Worm (Caenorhabditis elegans) whole organism, late embryonic: ENCODE results near the gene aex-3.

Experiments
- C38D4.7 ChIP-seq: fragments of 200-800 bp; sonication (Bioruptor generic); optimal IDR thresholded peaks from 2 replicates; lab custom pipeline; 2018; ENCODE audit warnings: mild to moderate bottlenecking, missing genetic modification characterization, moderate library complexity, missing compliant biosample characterization
- K02D7.2 ChIP-seq: sonication (generic microtip); optimal IDR thresholded peaks from 2 replicates; lab custom pipeline; 2017; ENCODE audit warnings: mild to moderate bottlenecking, missing genetic modification characterization, missing compliant biosample characterization
- K09A11.1 ChIP-seq: sonication (generic microtip); optimal IDR thresholded peaks from 2 replicates; lab custom pipeline; 2017; ENCODE audit warnings: antibody characterized with exemption, mild to moderate bottlenecking, missing genetic modification characterization, missing compliant biosample characterization; ENCODE audit not compliant: insufficient read depth
- Y22D7AL.16 ChIP-seq: sonication (generic microtip); optimal IDR thresholded peaks from 2 replicates; lab custom pipeline; 2016; ENCODE audit warnings: missing genetic modification characterization, missing compliant biosample characterization
- ama-1 ChIP-seq: fragments of 150-350 bp; optimal IDR thresholded peaks from 2 replicates; lab custom pipeline; 2014
- ceh-18 ChIP-seq: sonication (generic microtip); optimal IDR thresholded peaks from 2 replicates; lab custom pipeline; 2016; ENCODE audit warnings: missing genetic modification characterization, missing compliant biosample characterization
- ceh-2 ChIP-seq: sonication (generic microtip); optimal IDR thresholded peaks from 2 replicates; lab custom pipeline; 2016; ENCODE audit warnings: missing genotype, missing genetic modification characterization, missing compliant biosample characterization
- ceh-22 ChIP-seq: sonication (generic microtip); optimal IDR thresholded peaks from 2 replicates; lab custom pipeline; 2017; ENCODE audit warnings: missing biosample characterization, missing genetic modification characterization
- ceh-24 ChIP-seq: sonication (generic microtip); optimal IDR thresholded peaks from 2 replicates; lab custom pipeline; 2016; ENCODE audit warnings: mild to moderate bottlenecking, missing genetic modification characterization, missing compliant biosample characterization
- ceh-31 ChIP-seq: sonication (generic microtip); optimal IDR thresholded peaks from 2 replicates; lab custom pipeline; 2016; ENCODE audit warnings: missing genetic modification characterization, missing compliant biosample characterization
- ceh-45 ChIP-seq: fragments of 200-800 bp; sonication (Bioruptor generic); IDR thresholded peaks from 2 replicates; pipeline ENCODE4 v1.3.6; 2022; ENCODE audit warnings: missing genetic modification reagents, missing genetic modification characterization, missing compliant biosample characterization
- ceh-48 ChIP-seq: sonication (generic microtip); optimal IDR thresholded peaks from 2 replicates; lab custom pipeline; 2016; ENCODE audit warnings: missing genetic modification characterization, inconsistent platforms, missing compliant biosample characterization
- ceh-9 ChIP-seq: sonication (generic microtip); optimal IDR thresholded peaks from 2 replicates; lab custom pipeline; 2016; ENCODE audit warnings: mild to moderate bottlenecking, missing genetic modification characterization, inconsistent platforms, missing compliant biosample characterization
- dmd-4 ChIP-seq: sonication (generic microtip); optimal IDR thresholded peaks from 2 replicates; lab custom pipeline; 2016; ENCODE audit warnings: borderline replicate concordance, missing genetic modification characterization, missing compliant biosample characterization
- ets-4 ChIP-seq: sonication (generic microtip); optimal IDR thresholded peaks from 2 replicates; lab custom pipeline; 2016; ENCODE audit warnings: missing genetic modification characterization, missing compliant biosample characterization
- eyg-1 ChIP-seq: sonication (generic microtip); optimal IDR thresholded peaks from 2 replicates; lab custom pipeline; 2016; ENCODE audit warnings: missing genotype, missing genetic modification characterization, missing compliant biosample characterization
- fkh-6 ChIP-seq: sonication (generic microtip); optimal IDR thresholded peaks from 2 replicates; lab custom pipeline; 2016; ENCODE audit warnings: missing genetic modification characterization, missing compliant biosample characterization
- gmeb-2 ChIP-seq: sonication (generic microtip); optimal IDR thresholded peaks from 2 replicates; lab custom pipeline; 2016; ENCODE audit warnings: missing genetic modification characterization, inconsistent platforms, missing compliant biosample characterization
- hlh-13 ChIP-seq: fragments of 200-800 bp; sonication (Bioruptor generic); optimal IDR thresholded peaks from 2 replicates; lab custom pipeline; 2018; ENCODE audit warnings: mild to moderate bottlenecking, missing genetic modification characterization, missing compliant biosample characterization
- hlh-15 ChIP-seq: sonication (generic microtip); optimal IDR thresholded peaks from 2 replicates; lab custom pipeline; 2016; ENCODE audit warnings: missing genetic modification characterization, missing compliant biosample characterization
- hlh-30 ChIP-seq: sonication (generic microtip); optimal IDR thresholded peaks from 2 replicates; lab custom pipeline; 2017; ENCODE audit warnings: antibody characterized with exemption, missing genetic modification characterization, missing compliant biosample characterization; ENCODE audit not compliant: insufficient read depth
- hlh-6 ChIP-seq: sonication (generic microtip); optimal IDR thresholded peaks from 2 replicates; lab custom pipeline; 2016; ENCODE audit warnings: missing genotype, missing genetic modification characterization, missing compliant biosample characterization
- nfya-1 ChIP-seq: sonication (generic microtip); optimal IDR thresholded peaks from 2 replicates; lab custom pipeline; 2017; ENCODE audit warnings: missing genetic modification characterization, mild to moderate bottlenecking, missing compliant biosample characterization, antibody characterized with exemption, moderate library complexity
- nhr-11 ChIP-seq: fragments of 150-350 bp; optimal IDR thresholded peaks from 2 replicates; lab custom pipeline; 2014; ENCODE audit warnings: missing biosample characterization, missing genetic modification characterization
- npax-4 ChIP-seq: sonication (generic microtip); optimal IDR thresholded peaks from 2 replicates; lab custom pipeline; 2016; ENCODE audit warnings: missing genetic modification characterization, missing compliant biosample characterization
- pag-3 ChIP-seq: sonication (generic microtip); optimal IDR thresholded peaks from 2 replicates; lab custom pipeline; 2016; ENCODE audit warnings: missing compliant biosample characterization, missing genetic modification characterization, borderline replicate concordance
- pax-1 ChIP-seq: fragments of 150-350 bp; optimal IDR thresholded peaks from 2 replicates; lab custom pipeline; 2014; ENCODE audit warnings: missing biosample characterization, missing genetic modification characterization
- pha-4 ChIP-seq: fragments of 150-350 bp; optimal IDR thresholded peaks from 2 replicates; lab custom pipeline; 2018; ENCODE audit warnings: missing biosample characterization, missing genetic modification reagents, missing genetic modification characterization
- pros-1 ChIP-seq: fragments of 150-350 bp; optimal IDR thresholded peaks from 2 replicates; lab custom pipeline; 2014; ENCODE audit warnings: missing biosample characterization, missing genetic modification reagents, missing genetic modification characterization
- ref-2 ChIP-seq: sonication (generic microtip); optimal IDR thresholded peaks from 2 replicates; lab custom pipeline; 2016; ENCODE audit warnings: missing genetic modification characterization, missing compliant biosample characterization
- rnt-1 ChIP-seq: sonication (generic microtip); optimal IDR thresholded peaks from 2 replicates; lab custom pipeline; 2016; ENCODE audit warnings: missing genetic modification characterization, missing compliant biosample characterization
- sdc-2 ChIP-seq: sonication (generic microtip); optimal IDR thresholded peaks from 2 replicates; lab custom pipeline; 2016; ENCODE audit warnings: missing genotype, missing genetic modification characterization, missing compliant biosample characterization
- sox-4 ChIP-seq: sonication (generic microtip); optimal IDR thresholded peaks from 2 replicates; lab custom pipeline; 2017; ENCODE audit warnings: mild to moderate bottlenecking, missing genetic modification characterization, inconsistent platforms, missing compliant biosample characterization
- tbx-2 ChIP-seq: sonication (generic microtip); optimal IDR thresholded peaks from 2 replicates; lab custom pipeline; 2016; ENCODE audit warnings: missing genetic modification characterization, missing compliant biosample characterization
- tbx-7 ChIP-seq: sonication (generic microtip); optimal IDR thresholded peaks from 2 replicates; lab custom pipeline; 2016; ENCODE audit warnings: missing genotype, missing genetic modification characterization, missing compliant biosample characterization
- unc-3 ChIP-seq, 2 experiments: fragments of 200-800 bp in 1 of 2; sonication (Bioruptor generic) in 1 of 2; sonication (generic microtip) in 1 of 2; conservative IDR thresholded peaks in 1 of 2; optimal IDR thresholded peaks in 1 of 2; 2 replicates each; pipeline versions ENCODE4 v1.3.6 to Lab custom; 2016 to 2022; ENCODE audit warnings: missing compliant biosample characterization in 2 of 2, missing genetic modification characterization in 2 of 2, missing genetic modification reagents in 1 of 2
- unc-55 ChIP-seq: sonication (generic microtip); optimal IDR thresholded peaks from 2 replicates; lab custom pipeline; 2017; ENCODE audit warnings: missing biosample characterization, missing genetic modification reagents, missing genetic modification characterization
- unc-86 ChIP-seq: sonication (generic microtip); optimal IDR thresholded peaks from 2 replicates; lab custom pipeline; 2016; ENCODE audit warnings: missing genetic modification characterization, missing compliant biosample characterization
- ztf-16 ChIP-seq: sonication (generic microtip); optimal IDR thresholded peaks from 2 replicates; lab custom pipeline; 2017; ENCODE audit warnings: missing genetic modification characterization, missing compliant biosample characterization

aex-3 gene

DNA sequence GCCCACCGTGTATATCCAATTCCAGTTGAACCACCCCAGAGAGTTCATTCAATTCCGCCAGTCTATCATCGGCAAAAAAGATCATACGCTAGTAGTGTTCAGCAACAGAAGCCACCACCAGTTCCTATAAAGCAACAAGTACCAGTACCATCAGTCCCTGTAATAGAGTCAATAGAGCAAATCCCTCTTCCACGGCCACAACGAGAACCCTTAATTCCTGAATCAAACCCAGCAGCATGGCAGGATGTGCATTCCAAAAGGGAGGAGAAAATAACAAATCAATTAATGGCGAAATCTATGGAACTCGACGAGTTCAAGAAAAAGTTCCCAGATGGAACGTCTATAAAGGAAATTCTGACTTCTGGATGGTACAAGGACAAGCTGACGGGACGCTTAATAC lies 30.3 kb upstream of the aex-3 start:
- TF ChIP-seq ama-1 (lab: Kevin White, UChicago) (no peak), npax-4 (tag; lab: Kevin White, UChicago) (no peak), ceh-24 (tag; lab: Kevin White, UChicago) (no peak), pha-4 (tag; lab: Kevin White, UChicago) (no peak), unc-55 (GFP tag; lab: Kevin White, UChicago) (no peak), hlh-15 (tag; lab: Kevin White, UChicago) (no peak), nhr-11 (tag; lab: Kevin White, UChicago) (no peak), ceh-22 (tag; lab: Kevin White, UChicago) (no peak), K09A11.1 (tag; lab: Kevin White, UChicago) (no peak), rnt-1 (tag; lab: Kevin White, UChicago) (no peak), ceh-31 (tag; lab: Kevin White, UChicago) (no peak), hlh-13 (no peak)

DNA sequence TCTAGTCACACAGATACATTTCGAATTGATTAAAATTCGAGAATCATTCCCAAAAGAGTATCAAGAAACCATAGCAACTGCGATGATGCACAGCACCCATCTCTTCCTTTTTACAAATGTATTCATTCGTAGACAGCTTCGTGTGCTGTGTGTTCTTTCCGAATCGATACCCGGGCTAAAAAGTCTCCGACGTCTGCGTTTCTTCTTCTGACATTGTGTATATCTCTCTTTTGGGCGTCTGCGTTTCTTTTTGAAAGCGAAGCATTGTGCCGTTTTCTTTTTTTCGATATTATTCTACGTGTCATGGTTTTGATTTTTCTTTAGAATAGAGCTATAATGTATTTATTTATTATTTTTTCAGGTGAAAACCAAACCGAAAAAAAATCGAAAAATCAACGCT lies 28.5 kb upstream of the aex-3 start, which contains the start of gene attf-5:
attf-5 (plus strand) TSS at position 362 of the 400 bp plus-strand sequence.
- no peak for TF ChIP-seq ztf-16 (tag; lab: Kevin White, UChicago)
- TF ChIP-seq pax-1, result no peak
- no peak for TF ChIP-seq ceh-22 (tag; lab: Kevin White, UChicago)
- TF ChIP-seq ref-2 (tag; lab: Kevin White, UChicago), result no peak
- no peak for TF ChIP-seq tbx-7 (tag; lab: Kevin White, UChicago)
- TF ChIP-seq hlh-6 (tag; lab: Kevin White, UChicago), result no peak
- TF ChIP-seq K02D7.2 (tag; lab: Kevin White, UChicago), result no peak
- TF ChIP-seq Y22D7AL.16 (tag; lab: Kevin White, UChicago), result no peak
- TF ChIP-seq nfya-1 (tag; lab: Kevin White, UChicago), result peak; percentile 12
- TF ChIP-seq ceh-18 (tag; lab: Kevin White, UChicago), result no peak
- no peak for TF ChIP-seq eyg-1
- no peak for TF ChIP-seq unc-3 (GFP tag; conservative IDR thresholded peaks at IDR 0.05; lab: Robert Waterston, UW)
- TF ChIP-seq unc-3 (tag; optimal IDR thresholded peaks at IDR 0.05; lab: Kevin White, UChicago), result no peak
- no peak for TF ChIP-seq dmd-4 (tag; lab: Kevin White, UChicago)
- TF ChIP-seq fkh-6 (tag; lab: Kevin White, UChicago), result no peak
- TF ChIP-seq ceh-2 (tag; lab: Kevin White, UChicago), result no peak
- TF ChIP-seq ets-4 (tag; lab: Kevin White, UChicago), result no peak
- TF ChIP-seq pros-1 (tag; lab: Kevin White, UChicago), result no peak
- TF ChIP-seq tbx-2 (tag; lab: Kevin White, UChicago), result no peak
- no peak for TF ChIP-seq C38D4.7 (GFP tag; lab: Kevin White, UChicago)
- TF ChIP-seq ceh-48 (tag; lab: Kevin White, UChicago), result peak; percentile 70
- peak; percentile 21 for TF ChIP-seq unc-55 (GFP tag; lab: Kevin White, UChicago)
- TF ChIP-seq hlh-30 (tag; lab: Kevin White, UChicago), result no peak
- TF ChIP-seq ceh-9 (tag; lab: Kevin White, UChicago), result no peak
- no peak for TF ChIP-seq hlh-15 (tag; lab: Kevin White, UChicago)
- no peak for TF ChIP-seq pag-3 (tag; lab: Kevin White, UChicago)
- TF ChIP-seq sdc-2 (tag; lab: Kevin White, UChicago), result peak; percentile 89
- no peak for TF ChIP-seq npax-4 (tag; lab: Kevin White, UChicago)
- no peak for TF ChIP-seq ceh-24 (tag; lab: Kevin White, UChicago)

DNA sequence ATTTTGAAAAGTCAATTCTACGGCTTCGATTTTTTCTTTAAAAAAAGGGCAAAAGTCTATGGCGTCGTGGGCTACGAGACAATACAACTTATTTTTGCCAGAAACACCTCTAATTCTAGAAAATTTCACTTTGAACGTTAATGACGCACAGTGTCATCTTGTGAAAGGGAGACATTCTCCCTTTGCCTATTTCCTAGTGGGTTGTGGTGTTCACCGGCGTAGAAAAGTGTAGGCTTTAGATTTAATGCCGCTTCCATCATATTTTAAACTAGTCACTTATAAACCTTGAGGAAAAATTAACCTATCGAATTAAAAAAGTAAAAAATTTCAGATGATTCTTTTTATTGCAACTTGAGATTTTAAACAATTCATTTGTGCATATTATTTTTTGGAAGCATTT lies 25.8 kb upstream of the aex-3 start:
- no peak for TF ChIP-seq unc-86 (tag; lab: Kevin White, UChicago)
- TF ChIP-seq sdc-2 (tag; lab: Kevin White, UChicago), result peak; percentile 97
- TF ChIP-seq nfya-1 (tag; lab: Kevin White, UChicago), result no peak
- TF ChIP-seq sox-4 (tag; lab: Kevin White, UChicago), result no peak
- TF ChIP-seq ets-4 (tag; lab: Kevin White, UChicago), result no peak
- TF ChIP-seq gmeb-2 (tag; lab: Kevin White, UChicago), result no peak
- TF ChIP-seq hlh-30 (tag; lab: Kevin White, UChicago), result no peak
- 0 out of 2 replicates have a peak, but pooled peaks have one; percentile 13 for TF ChIP-seq ceh-45 (GFP tag; lab: Robert Waterston, UW)
